Worm (Caenorhabditis elegans) whole organism, midembryonic: ENCODE results near the gene tmem-24.

Experiments
- flt-1 ChIP-seq: fragments of 200-800 bp; sonication (Bioruptor generic); IDR thresholded peaks from 2 replicates; pipeline ENCODE4 v1.3.6; 2022; ENCODE audit warnings: missing genetic modification characterization, missing compliant biosample characterization
- med-1 ChIP-seq: sonication (generic microtip); optimal IDR thresholded peaks from 2 replicates; lab custom pipeline; 2017; ENCODE audit warnings: missing genetic modification characterization, mild to moderate bottlenecking, missing compliant biosample characterization, antibody characterized with exemption, missing genetic modification reagents; ENCODE audit not compliant: insufficient read depth
- ref-1 ChIP-seq: fragments of 200-800 bp; sonication (Bioruptor generic); conservative IDR thresholded peaks from 2 replicates; pipeline ENCODE4 v1.3.6; 2022; ENCODE audit warnings: missing genetic modification reagents, missing genetic modification characterization, missing compliant biosample characterization
- ztf-23 ChIP-seq: fragments of 200-800 bp; sonication (Bioruptor generic); IDR thresholded peaks from 2 replicates; pipeline ENCODE4 v1.3.6; 2022; ENCODE audit warnings: missing genetic modification reagents, missing genetic modification characterization, missing compliant biosample characterization

DNA sequence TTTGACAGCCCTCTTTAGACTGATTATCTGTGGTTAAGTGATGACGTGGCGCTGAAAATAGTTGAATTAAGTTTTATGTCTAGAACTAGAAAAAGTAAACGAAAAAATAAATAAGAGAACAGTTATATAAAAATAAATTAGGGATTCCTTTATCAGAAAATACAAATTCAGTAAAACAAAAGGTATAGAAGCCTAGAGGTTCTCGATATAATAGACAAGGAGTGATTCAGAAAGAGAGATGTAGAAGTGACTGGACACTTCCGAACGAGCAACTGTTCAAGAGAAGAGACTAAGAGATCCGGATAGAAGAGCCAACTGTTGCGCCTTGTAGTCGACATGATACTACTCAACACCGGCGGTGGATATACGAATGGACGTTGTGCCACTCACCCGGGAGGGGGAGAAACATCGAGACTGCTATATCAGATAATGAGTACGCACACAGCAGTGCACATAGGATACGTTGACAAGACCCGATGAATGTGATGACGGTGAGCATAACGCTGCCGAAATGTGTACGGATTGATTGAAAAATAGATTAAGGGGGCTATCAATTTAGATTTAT, 44.5 kb upstream of the tmem-24 start, which contains the start of gene tag-278:
- no peak for TF ChIP-seq ref-1 (GFP tag; lab: Robert Waterston, UW)
- TF ChIP-seq flt-1 (GFP tag; lab: Robert Waterston, UW), result no peak
- no peak for TF ChIP-seq med-1
- no peak for TF ChIP-seq ztf-23
